Worm (Caenorhabditis elegans): Measurements from ENCODE around the gene C36E8.6.

C36E8.6 gene

ce11 chrIII:4018591-4019580 lies 31.0 kb downstream of the C36E8.6 start:
- TF ChIP-seq elt-2 (tag; optimal IDR thresholded peaks at IDR 0.05) (peak; percentile 75), che-1 (tag; optimal IDR thresholded peaks at IDR 0.05) (no peak), T23F11.4 (GFP tag; optimal IDR thresholded peaks at IDR 0.05) (no peak), unc-42 (tag; optimal IDR thresholded peaks at IDR 0.05) (no peak), C38D4.7 (GFP tag; optimal IDR thresholded peaks at IDR 0.05) (no peak)

ce11 chrIII:4019801-4020200 lies 31.9 kb downstream of the C36E8.6 start, which contains the start of gene snpc-3.4:
Gene snpc-3.4, plus strand, starts transcription at chrIII:4020037.
- TF ChIP-seq pros-1 (tag; optimal IDR thresholded peaks at IDR 0.05) (no peak), lin-11 (tag; optimal IDR thresholded peaks at IDR 0.05) (no peak), ceh-6 (GFP tag; optimal IDR thresholded peaks at IDR 0.05) (no peak), pqm-1 (tag; optimal IDR thresholded peaks at IDR 0.05) (no peak), nhr-232 (tag; optimal IDR thresholded peaks at IDR 0.05) (no peak), sox-2 (GFP tag; IDR thresholded peaks at IDR 0.05) (no peak), ceh-31 (tag; optimal IDR thresholded peaks at IDR 0.05) (peak; percentile 35), ztf-16 (tag; optimal IDR thresholded peaks at IDR 0.05) (peak; percentile 31), ceh-34 (tag; optimal IDR thresholded peaks at IDR 0.05) (no peak), ceh-9 (tag; optimal IDR thresholded peaks at IDR 0.05) (no peak), hlh-8 (tag; optimal IDR thresholded peaks at IDR 0.05) (no peak), dve-1 (tag; optimal IDR thresholded peaks at IDR 0.05) (peak; percentile 8), F13H6.1 (tag; optimal IDR thresholded peaks at IDR 0.05) (no peak), nfya-1 (tag; optimal IDR thresholded peaks at IDR 0.05) (peak; percentile 73), che-1 (tag; optimal IDR thresholded peaks at IDR 0.05) (no peak), odd-2 (tag; optimal IDR thresholded peaks at IDR 0.05) (no peak), ceh-22 (tag; optimal IDR thresholded peaks at IDR 0.05) (no peak), unc-42 (tag; optimal IDR thresholded peaks at IDR 0.05) (peak; percentile 45), ceh-18 (tag; optimal IDR thresholded peaks at IDR 0.05) (peak; percentile 25), ama-1 (optimal IDR thresholded peaks at IDR 0.05) (no peak), unc-86 (tag; optimal IDR thresholded peaks at IDR 0.05) (no peak), rnt-1 (tag; optimal IDR thresholded peaks at IDR 0.05) (peak; percentile 23), fkh-10 (GFP tag; optimal IDR thresholded peaks at IDR 0.05) (no peak), ceh-30 (tag; optimal IDR thresholded peaks at IDR 0.05) (no peak)

- TF ChIP-seq odd-2 (tag; optimal IDR thresholded peaks at IDR 0.05) = no peak
- no peak for TF ChIP-seq C08G9.2 (tag; optimal IDR thresholded peaks at IDR 0.05)
- no peak for TF ChIP-seq ceh-2 (tag; optimal IDR thresholded peaks at IDR 0.05)
- no peak for TF ChIP-seq ceh-6 (GFP tag; optimal IDR thresholded peaks at IDR 0.05)
- TF ChIP-seq zip-5 (tag; optimal IDR thresholded peaks at IDR 0.05) = no peak
- TF ChIP-seq ceh-24 (tag; optimal IDR thresholded peaks at IDR 0.05) = no peak
- no peak for TF ChIP-seq pax-1 (tag; optimal IDR thresholded peaks at IDR 0.05)
- TF ChIP-seq pag-3 (tag; optimal IDR thresholded peaks at IDR 0.05; ENCODE audit: borderline replicate concordance) = no peak
- TF ChIP-seq sdc-2 (tag; optimal IDR thresholded peaks at IDR 0.05) = no peak
- no peak for TF ChIP-seq ttx-3 (tag; optimal IDR thresholded peaks at IDR 0.05)
- TF ChIP-seq tbx-7 (tag; optimal IDR thresholded peaks at IDR 0.05) = no peak
- no peak for TF ChIP-seq hlh-6 (tag; optimal IDR thresholded peaks at IDR 0.05)
- TF ChIP-seq syd-9 (tag; optimal IDR thresholded peaks at IDR 0.05) = no peak
- TF ChIP-seq dve-1 (tag; optimal IDR thresholded peaks at IDR 0.05) = no peak
- no peak for TF ChIP-seq pat-9 (tag; optimal IDR thresholded peaks at IDR 0.05)
- no peak for TF ChIP-seq ets-4 (tag; optimal IDR thresholded peaks at IDR 0.05)
- TF ChIP-seq T23F11.4 (GFP tag; optimal IDR thresholded peaks at IDR 0.05) = no peak
- TF ChIP-seq hlh-15 (tag; optimal IDR thresholded peaks at IDR 0.05) = no peak
- TF ChIP-seq rnt-1 (tag; optimal IDR thresholded peaks at IDR 0.05) = no peak
These were observed 34.0 kb downstream of the C36E8.6 start, which contains the start of gene tftc-5 for ce11 chrIII:4021866-4022265. Gene tftc-5, plus strand, starts transcription at chrIII:4022166.
